1 fruit fly cellular context compared by ENCODE assay signal in genomic region chrX:18538204-18538864, dm6.
A peak's percentile ranks its signal among the peaks of the same experiment; 100 is the strongest.
TF ChIP-seq lines count a peak whose summit lies in the region.

No protein-coding gene starts in this region.

TF ChIP-seq in whole organism, prepupa, 60 proteins besides CTCF, POLR2A, EP300 and RAD21 (continued from another document):
- TF ChIP-seq Met (GFP tag; optimal IDR thresholded peaks at IDR 0.05; lab: Kevin White, UChicago) (peak; percentile 72), salr (GFP tag; optimal IDR thresholded peaks at IDR 0.05; lab: Kevin White, UChicago) (peak in 1 of 2 experiments; percentile 24), fd85E (GFP tag; optimal IDR thresholded peaks at IDR 0.05; lab: Kevin White, UChicago) (peak; percentile 14), CG8632 (GFP tag; optimal IDR thresholded peaks at IDR 0.05; lab: Kevin White, UChicago) (peak; percentile 68), dsx (GFP tag; optimal IDR thresholded peaks at IDR 0.05; lab: Kevin White, UChicago; ENCODE audit: poor library complexity, severe bottlenecking) (peak; percentile 54), Hr39 (GFP tag; optimal IDR thresholded peaks at IDR 0.05; lab: Kevin White, UChicago) (peak; percentile 61), dac (GFP tag; optimal IDR thresholded peaks at IDR 0.05; lab: Kevin White, UChicago) (no peak), CG3032 (tag; optimal IDR thresholded peaks at IDR 0.05; lab: Kevin White, UChicago) (peak; percentile 71), CG1621 (tag; optimal IDR thresholded peaks at IDR 0.05; lab: Kevin White, UChicago) (peak; percentile 53), CG4318 (GFP tag; optimal IDR thresholded peaks at IDR 0.05; lab: Kevin White, UChicago) (peak; percentile 28), OdsH (GFP tag; optimal IDR thresholded peaks at IDR 0.05; lab: Kevin White, UChicago) (peak; percentile 75), CG16779 (tag; optimal IDR thresholded peaks at IDR 0.05; lab: Kevin White, UChicago) (peak; percentile 1), CG8119 (GFP tag; IDR thresholded peaks at IDR 0.05; lab: Robert Waterston, UW) (0 out of 3 replicates have a peak, but pooled peaks have one; percentile 24), CG11294 (GFP tag; IDR thresholded peaks at IDR 0.05; lab: Robert Waterston, UW) (no peak), CG32006 (GFP tag; optimal IDR thresholded peaks at IDR 0.05; lab: Kevin White, UChicago) (peak; percentile 57), Hr4 (GFP tag; optimal IDR thresholded peaks at IDR 0.05; lab: Kevin White, UChicago) (peak; percentile 18), lz (GFP tag; optimal IDR thresholded peaks at IDR 0.05; lab: Kevin White, UChicago) (peak; percentile 73), CG6163 (GFP tag; IDR thresholded peaks at IDR 0.05; lab: Robert Waterston, UW) (peak; percentile 52; the same call in 1 of the 3 replicates), Sox102F (GFP tag; optimal IDR thresholded peaks at IDR 0.05; lab: Kevin White, UChicago) (peak; percentile 52), CG31627 (GFP tag; optimal IDR thresholded peaks at IDR 0.05; lab: Kevin White, UChicago) (peak; percentile 52), CG34406 (GFP tag; optimal IDR thresholded peaks at IDR 0.05; lab: Kevin White, UChicago) (peak; percentile 59), ss (GFP tag; optimal IDR thresholded peaks at IDR 0.05; lab: Kevin White, UChicago) (peak; percentile 54 to 68), net (GFP tag; optimal IDR thresholded peaks at IDR 0.05; lab: Kevin White, UChicago) (peak; percentile 62), CG15336 (GFP tag; IDR thresholded peaks at IDR 0.05; lab: Robert Waterston, UW) (no peak), svp (GFP tag; lab: Kevin White, UChicago) (peak; percentile 87), cyc (GFP tag; optimal IDR thresholded peaks at IDR 0.05; lab: Kevin White, UChicago) (peak; percentile 71), CG10669 (GFP tag; optimal IDR thresholded peaks at IDR 0.05; lab: Kevin White, UChicago) (peak; percentile 75), topi (GFP tag; optimal IDR thresholded peaks at IDR 0.05; lab: Kevin White, UChicago) (peak; percentile 64), CG8319 (GFP tag; optimal IDR thresholded peaks at IDR 0.05; lab: Kevin White, UChicago) (peak; percentile 69), CG6276 (GFP tag; optimal IDR thresholded peaks at IDR 0.05; lab: Kevin White, UChicago) (peak; percentile 42), achi (GFP tag; optimal IDR thresholded peaks at IDR 0.05; lab: Kevin White, UChicago) (peak; percentile 40), Eip93F (GFP tag; optimal IDR thresholded peaks at IDR 0.05; lab: Kevin White, UChicago) (no peak), Gug (GFP tag; IDR thresholded peaks at IDR 0.05; lab: Robert Waterston, UW) (no peak), CG3919 (GFP tag; optimal IDR thresholded peaks at IDR 0.05; lab: Kevin White, UChicago) (peak; percentile 75), CG6854 (GFP tag; optimal IDR thresholded peaks at IDR 0.05; lab: Kevin White, UChicago) (peak; percentile 53)
TF ChIP-seq in whole organism, prepupa: peak in this region for 50.
